Worm (Caenorhabditis elegans) whole organism, L2 larva: ENCODE results near the gene nlf-1.

Experiments used
- C34F6.9 ChIP-seq: fragments of 150-350 bp; optimal IDR thresholded peaks from 2 replicates; lab custom pipeline; 2014; ENCODE audit warnings: missing biosample characterization, missing genetic modification characterization
- F13H6.1 ChIP-seq: sonication (generic microtip); optimal IDR thresholded peaks from 2 replicates; lab custom pipeline; 2016; ENCODE audit warnings: missing genetic modification characterization, missing compliant biosample characterization
- Y55F3AM.14 ChIP-seq: fragments of 200-800 bp; sonication (Bioruptor generic); optimal IDR thresholded peaks from 2 replicates; lab custom pipeline; 2018; ENCODE audit warnings: mild to moderate bottlenecking, missing genetic modification characterization, missing compliant biosample characterization
- ZK546.5 ChIP-seq: sonication (generic microtip); optimal IDR thresholded peaks from 2 replicates; lab custom pipeline; 2017; ENCODE audit warnings: missing biosample characterization, missing genetic modification characterization
- blmp-1 ChIP-seq: sonication (generic microtip); optimal IDR thresholded peaks from 2 replicates; lab custom pipeline; 2017; ENCODE audit warnings: missing genetic modification characterization, mild to moderate bottlenecking, missing compliant biosample characterization, antibody characterized with exemption, moderate library complexity; ENCODE audit not compliant: insufficient read depth
- ceh-16 ChIP-seq: fragments of 150-350 bp; optimal IDR thresholded peaks from 2 replicates; lab custom pipeline; 2014; ENCODE audit warnings: missing biosample characterization, missing genetic modification characterization
- crh-2 ChIP-seq: sonication (generic microtip); optimal IDR thresholded peaks from 2 replicates; lab custom pipeline; 2017; ENCODE audit warnings: missing biosample characterization, missing genetic modification characterization
- elt-3 ChIP-seq: sonication (generic microtip); optimal IDR thresholded peaks from 2 replicates; lab custom pipeline; 2017; ENCODE audit warnings: missing biosample characterization, missing genetic modification characterization
- fos-1 ChIP-seq: fragments of 150-350 bp; optimal IDR thresholded peaks from 2 replicates; lab custom pipeline; 2014; ENCODE audit warnings: missing biosample characterization, missing genetic modification characterization
- lin-11 ChIP-seq: fragments of 150-350 bp; sonication (generic microtip); optimal IDR thresholded peaks from 2 replicates; lab custom pipeline; 2014; ENCODE audit warnings: missing biosample characterization, missing genetic modification characterization, inconsistent platforms, mixed read lengths
- lin-13 ChIP-seq: fragments of 150-350 bp; optimal IDR thresholded peaks from 2 replicates; lab custom pipeline; 2014; ENCODE audit warnings: missing biosample characterization, missing genetic modification reagents, missing genetic modification characterization
- lin-39 ChIP-seq: fragments of 150-350 bp; optimal IDR thresholded peaks from 2 replicates; lab custom pipeline; 2014; ENCODE audit warnings: missing biosample characterization, missing genetic modification reagents, missing genetic modification characterization
- lsy-2 ChIP-seq, 2 experiments: fragments of 150-350 bp in 1 of 2; sonication (generic microtip) in 1 of 2; optimal IDR thresholded peaks; 2 replicates each; lab custom pipeline; 2014 to 2017; ENCODE audit warnings: missing biosample characterization in 2 of 2, missing genetic modification characterization in 2 of 2
- mab-5 ChIP-seq: fragments of 150-350 bp; optimal IDR thresholded peaks from 2 replicates; lab custom pipeline; 2014; ENCODE audit warnings: missing biosample characterization, missing genetic modification characterization
- mdl-1 ChIP-seq, 2 experiments: fragments of 150-350 bp in 1 of 2; sonication (generic microtip) in 1 of 2; optimal IDR thresholded peaks; 2 replicates each; lab custom pipeline; 2017; ENCODE audit warnings: missing biosample characterization in 2 of 2, missing genetic modification characterization in 2 of 2
- nhr-10 ChIP-seq: sonication (generic microtip); optimal IDR thresholded peaks from 2 replicates; lab custom pipeline; 2017; ENCODE audit warnings: missing biosample characterization, missing genetic modification characterization
- nhr-11 ChIP-seq: fragments of 150-350 bp; optimal IDR thresholded peaks from 2 replicates; lab custom pipeline; 2014; ENCODE audit warnings: missing biosample characterization, missing genetic modification characterization
- nhr-12 ChIP-seq: fragments of 150-350 bp; optimal IDR thresholded peaks from 2 replicates; lab custom pipeline; 2014; ENCODE audit warnings: missing biosample characterization, missing genetic modification characterization
- nhr-129 ChIP-seq: fragments of 150-350 bp; optimal IDR thresholded peaks from 2 replicates; lab custom pipeline; 2014; ENCODE audit warnings: missing biosample characterization, missing genetic modification characterization
- nhr-23 ChIP-seq: fragments of 150-350 bp; optimal IDR thresholded peaks from 2 replicates; lab custom pipeline; 2014; ENCODE audit warnings: missing biosample characterization, missing genetic modification reagents, missing genetic modification characterization
- nhr-237 ChIP-seq: fragments of 150-350 bp; optimal IDR thresholded peaks from 2 replicates; lab custom pipeline; 2014; ENCODE audit warnings: missing biosample characterization, missing genetic modification characterization
- nhr-25 ChIP-seq: fragments of 150-350 bp; sonication (generic microtip); optimal IDR thresholded peaks from 3 replicates; lab custom pipeline; 2014; ENCODE audit warnings: missing biosample characterization, missing genetic modification characterization
- nhr-77 ChIP-seq: fragments of 150-350 bp; optimal IDR thresholded peaks from 2 replicates; lab custom pipeline; 2014; ENCODE audit warnings: missing biosample characterization, missing genetic modification characterization
- sem-4 ChIP-seq: fragments of 150-350 bp; optimal IDR thresholded peaks from 2 replicates; lab custom pipeline; 2014; ENCODE audit warnings: missing biosample characterization, missing genetic modification reagents, missing genetic modification characterization
- sma-3 ChIP-seq: sonication (generic microtip); optimal IDR thresholded peaks from 2 replicates; lab custom pipeline; 2016; ENCODE audit warnings: missing genetic modification reagents, missing genetic modification characterization, missing compliant biosample characterization
- sma-9 ChIP-seq, 2 experiments: fragments of 150-350 bp in 1 of 2; sonication (generic microtip) in 1 of 2; optimal IDR thresholded peaks; 2 replicates each; lab custom pipeline; 2014 to 2016; ENCODE audit warnings: missing genetic modification characterization in 2 of 2, mild to moderate bottlenecking in 1 of 2, missing biosample characterization in 1 of 2, missing compliant biosample characterization in 1 of 2, missing genetic modification reagents in 1 of 2, moderate library complexity in 1 of 2
- snpc-4 ChIP-seq: fragments of 150-350 bp; optimal IDR thresholded peaks from 2 replicates; lab custom pipeline; 2014; ENCODE audit warnings: missing biosample characterization, missing genetic modification characterization
- unc-39 ChIP-seq: fragments of 150-350 bp; optimal IDR thresholded peaks from 2 replicates; lab custom pipeline; 2014; ENCODE audit warnings: missing biosample characterization, missing genetic modification characterization
- unc-55 ChIP-seq: fragments of 150-350 bp; sonication (generic microtip); optimal IDR thresholded peaks from 3 replicates; lab custom pipeline; 2014; ENCODE audit warnings: missing biosample characterization, missing genetic modification reagents, missing genetic modification characterization
- unc-62 ChIP-seq: fragments of 150-350 bp; optimal IDR thresholded peaks from 2 replicates; lab custom pipeline; 2014; ENCODE audit warnings: missing biosample characterization, missing genetic modification reagents, missing genetic modification characterization
- zag-1 ChIP-seq: fragments of 150-350 bp; optimal IDR thresholded peaks from 2 replicates; lab custom pipeline; 2014; ENCODE audit warnings: missing biosample characterization, missing genetic modification characterization
- ztf-1 ChIP-seq: fragments of 200-800 bp; sonication (Bioruptor generic); conservative IDR thresholded peaks from 2 replicates; pipeline ENCODE4 v1.3.6; 2022; ENCODE audit warnings: missing genetic modification characterization, missing compliant biosample characterization
- ztf-11 ChIP-seq: sonication (generic microtip); optimal IDR thresholded peaks from 2 replicates; lab custom pipeline; 2017; ENCODE audit warnings: missing biosample characterization, missing genetic modification characterization
- ztf-4 ChIP-seq: fragments of 150-350 bp; optimal IDR thresholded peaks from 2 replicates; lab custom pipeline; 2014; ENCODE audit warnings: missing biosample characterization, missing genetic modification characterization

nlf-1 gene

DNA sequence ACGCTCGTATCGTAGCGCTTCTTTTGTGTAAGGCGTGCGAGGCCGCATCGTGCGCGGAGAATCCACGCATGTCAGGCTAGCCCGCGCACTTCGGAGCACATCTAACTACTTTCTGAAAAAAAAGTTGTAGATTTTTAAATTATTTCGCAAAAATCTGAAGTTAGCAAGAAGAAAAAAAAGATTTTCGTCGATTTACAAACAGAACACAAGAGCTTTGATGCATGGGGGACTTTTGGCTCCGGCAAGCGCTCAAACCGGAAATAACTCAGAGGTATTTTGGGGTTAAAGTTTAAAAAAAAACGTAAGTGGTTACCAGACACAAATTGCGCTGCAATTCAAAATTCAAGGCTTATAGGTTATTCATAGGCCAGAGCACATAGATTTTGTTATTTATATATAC lies at the start of gene nlf-1, which contains the start of gene F55A4.13:
TSS of gene nlf-1 (minus strand) at position 112 of the 400 bp plus-strand sequence.
TSS of gene F55A4.13 (minus strand) at position 101 of the 400 bp plus-strand sequence.
- TF ChIP-seq ztf-1 (GFP tag; lab: Robert Waterston, UW): no peak
- no peak for TF ChIP-seq ztf-4 (tag; lab: Kevin White, UChicago)
- no peak for TF ChIP-seq C34F6.9
- no peak for TF ChIP-seq ceh-16 (tag; lab: Kevin White, UChicago)
- TF ChIP-seq Y55F3AM.14: no peak
- no peak for TF ChIP-seq nhr-129 (tag; lab: Kevin White, UChicago)
- TF ChIP-seq nhr-77 (tag; lab: Kevin White, UChicago): no peak
- TF ChIP-seq crh-2 (tag; lab: Kevin White, UChicago): no peak
- TF ChIP-seq nhr-23 (tag; lab: Kevin White, UChicago): no peak
- TF ChIP-seq nhr-12: no peak
- TF ChIP-seq fos-1 (tag; lab: Kevin White, UChicago): no peak
- TF ChIP-seq nhr-11: no peak
- TF ChIP-seq, all 48 proteins: peak for 0

DNA sequence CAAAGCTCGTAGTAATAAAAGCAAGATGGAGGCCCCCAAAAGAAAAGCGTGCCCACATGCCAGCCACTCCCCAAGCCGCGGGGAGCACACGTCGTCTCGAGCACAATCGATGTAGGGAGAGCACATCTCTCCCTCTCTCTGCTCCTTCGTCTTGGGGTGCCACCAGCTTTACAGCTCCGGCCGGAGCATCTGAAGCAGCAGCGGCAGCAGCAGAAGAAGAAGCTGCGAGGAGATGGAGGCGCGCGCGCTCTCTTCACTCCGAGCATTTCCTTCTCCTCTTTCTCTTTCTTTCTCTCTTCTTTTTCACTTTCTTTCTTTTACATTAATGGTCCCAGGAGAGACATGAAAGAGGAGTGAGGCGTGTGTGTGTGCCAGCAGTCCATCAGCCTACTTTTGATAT lies 46.7 kb upstream of the nlf-1 start:
- TF ChIP-seq Y55F3AM.14 (peak; percentile 23), mab-5 (peak; percentile 59), unc-39 (no peak), C34F6.9 (peak; percentile 67), unc-55 (GFP tag; lab: Kevin White, UChicago) (peak; percentile 83), lsy-2 (tag; optimal IDR thresholded peaks at IDR 0.05; lab: Kevin White, UChicago) (peak; percentile 9 to 56), sma-9 (GFP tag; optimal IDR thresholded peaks at IDR 0.05; lab: Kevin White, UChicago) (peak; percentile 38), sma-9 (tag; optimal IDR thresholded peaks at IDR 0.05; lab: Kevin White, UChicago) (no peak), crh-2 (tag; lab: Kevin White, UChicago) (peak; percentile 38), lin-39 (no peak), lin-11 (tag; lab: Kevin White, UChicago) (peak; percentile 11), mdl-1 (tag; optimal IDR thresholded peaks at IDR 0.05; lab: Kevin White, UChicago) (peak in 1 of 2 experiments; percentile 62), sem-4 (tag; lab: Kevin White, UChicago) (peak; percentile 6), nhr-25 (tag; lab: Kevin White, UChicago) (no peak), nhr-129 (tag; lab: Kevin White, UChicago) (peak; percentile 61), snpc-4 (tag; lab: Kevin White, UChicago) (peak; percentile 31), zag-1 (tag; lab: Kevin White, UChicago) (peak; percentile 76), nhr-237 (tag; lab: Kevin White, UChicago) (no peak), F13H6.1 (tag; lab: Kevin White, UChicago) (peak; percentile 78), lin-13 (peak; percentile 15), ZK546.5 (tag; lab: Kevin White, UChicago) (no peak)

DNA sequence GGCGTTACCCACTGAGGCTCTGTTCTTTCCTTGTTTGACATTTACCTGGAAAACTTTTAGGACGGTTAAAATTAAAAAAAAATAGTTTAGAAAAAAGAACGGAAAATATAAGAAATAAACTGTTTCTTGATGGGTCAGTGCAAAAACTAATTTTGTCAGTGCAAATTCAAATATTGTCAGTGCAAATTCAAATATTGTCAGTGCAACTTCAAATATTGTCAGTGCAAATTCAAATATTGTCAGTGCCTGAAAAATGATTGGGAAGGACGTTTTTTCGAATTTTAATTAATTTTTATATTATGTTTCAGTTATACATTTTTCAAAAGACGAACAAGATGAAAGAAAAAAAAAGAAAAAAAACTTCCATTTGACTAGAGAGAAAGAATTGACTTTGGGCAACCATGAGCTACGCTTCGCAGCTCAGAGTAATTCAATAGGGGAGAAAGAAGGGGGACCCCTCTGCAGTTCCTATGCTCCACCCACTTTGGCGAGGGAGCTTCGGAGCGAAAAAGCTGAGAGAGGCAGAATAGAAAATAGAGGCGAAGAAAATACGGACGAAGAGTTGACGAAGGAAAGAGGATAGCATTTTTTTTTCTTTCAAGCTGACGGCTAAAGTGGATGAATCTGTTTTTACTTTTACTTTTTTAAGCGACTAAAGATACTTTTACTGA lies 45.2 kb upstream of the nlf-1 start, which contains the start of gene unc-1:
TSS of gene unc-1 (minus strand) at position 51 of the 671 bp plus-strand sequence.
- no peak for TF ChIP-seq elt-3 (tag; lab: Kevin White, UChicago)
- TF ChIP-seq nhr-237 (tag; lab: Kevin White, UChicago): no peak
- no peak for TF ChIP-seq blmp-1 (tag; lab: Kevin White, UChicago)
- peak; percentile 34 for TF ChIP-seq C34F6.9
- TF ChIP-seq nhr-10 (tag; lab: Kevin White, UChicago): no peak
- TF ChIP-seq lin-11 (tag; lab: Kevin White, UChicago): no peak
- TF ChIP-seq nhr-77 (tag; lab: Kevin White, UChicago): no peak
- peak; percentile 63 for TF ChIP-seq sem-4 (tag; lab: Kevin White, UChicago)
- TF ChIP-seq nhr-23 (tag; lab: Kevin White, UChicago): no peak
- no peak for TF ChIP-seq ztf-11 (tag; lab: Kevin White, UChicago)
- TF ChIP-seq nhr-129 (tag; lab: Kevin White, UChicago): peak; percentile 23
- peak in 1 of 2 experiments; percentile 43 for TF ChIP-seq lsy-2 (tag; optimal IDR thresholded peaks at IDR 0.05; lab: Kevin White, UChicago)
- TF ChIP-seq mdl-1 (tag; optimal IDR thresholded peaks at IDR 0.05; lab: Kevin White, UChicago): peak in 1 of 2 experiments; percentile 3
- peak; percentile 76 for TF ChIP-seq zag-1 (tag; lab: Kevin White, UChicago)
- peak; percentile 53 for TF ChIP-seq F13H6.1 (tag; lab: Kevin White, UChicago)
- peak; percentile 22 for TF ChIP-seq unc-55 (GFP tag; lab: Kevin White, UChicago)
- no peak for TF ChIP-seq lin-39
- no peak for TF ChIP-seq snpc-4 (tag; lab: Kevin White, UChicago)

DNA sequence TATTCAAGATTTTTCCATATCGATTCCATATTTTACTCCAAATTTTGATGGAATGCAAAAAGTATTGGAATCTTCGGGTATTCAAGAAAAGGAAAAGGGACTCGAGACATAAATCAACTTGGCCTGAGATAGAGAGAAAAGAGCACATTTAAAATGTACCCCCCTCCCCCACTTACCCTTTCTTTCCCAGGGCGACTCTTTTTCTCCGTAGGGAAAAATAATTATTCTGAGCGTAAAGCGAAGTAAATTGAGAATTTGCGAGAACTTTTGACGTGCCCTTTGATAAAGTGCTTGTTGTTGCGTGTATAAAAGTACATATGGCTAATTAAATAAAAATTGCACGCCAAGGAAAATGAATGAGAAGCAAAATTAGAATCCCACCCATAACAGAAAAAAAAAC lies 43.3 kb upstream of the nlf-1 start:
- TF ChIP-seq lsy-2 (tag; optimal IDR thresholded peaks at IDR 0.05; lab: Kevin White, UChicago): no peak
- TF ChIP-seq mab-5: peak; percentile 79
- TF ChIP-seq F13H6.1 (tag; lab: Kevin White, UChicago): no peak
- no peak for TF ChIP-seq unc-62
- TF ChIP-seq sma-3 (GFP tag; lab: Kevin White, UChicago): no peak
